Worm (Caenorhabditis elegans) whole organism, L4/young adult: ENCODE results near the gene eif-1.

Experiments
- W03F9.2 ChIP-seq: fragments of 150-350 bp; optimal IDR thresholded peaks from 2 replicates; lab custom pipeline; 2014; ENCODE audit warnings: missing biosample characterization, missing genetic modification characterization
- dao-5 ChIP-seq: sonication (generic microtip); optimal IDR thresholded peaks from 2 replicates; lab custom pipeline; 2016; ENCODE audit warnings: missing genotype, missing genetic modification characterization, moderate library complexity, missing compliant biosample characterization
- him-1 ChIP-seq: sonication (generic microtip); optimal IDR thresholded peaks from 2 replicates; lab custom pipeline; 2016; ENCODE audit warnings: missing genotype, missing genetic modification reagents, missing genetic modification characterization, missing compliant biosample characterization

eif-1 gene

ce11 chrII:4993530-4994192 is at the start of gene eif-1, which contains the start of gene vps-24:
Gene eif-1 (minus strand): TSS chrII:4993580.
Gene vps-24 (plus strand): TSS chrII:4993998.
- peak; percentile 33 for TF ChIP-seq W03F9.2 (tag; lab: Kevin White, UChicago)
- TF ChIP-seq dao-5 (tag; lab: Kevin White, UChicago): no peak

DNA sequence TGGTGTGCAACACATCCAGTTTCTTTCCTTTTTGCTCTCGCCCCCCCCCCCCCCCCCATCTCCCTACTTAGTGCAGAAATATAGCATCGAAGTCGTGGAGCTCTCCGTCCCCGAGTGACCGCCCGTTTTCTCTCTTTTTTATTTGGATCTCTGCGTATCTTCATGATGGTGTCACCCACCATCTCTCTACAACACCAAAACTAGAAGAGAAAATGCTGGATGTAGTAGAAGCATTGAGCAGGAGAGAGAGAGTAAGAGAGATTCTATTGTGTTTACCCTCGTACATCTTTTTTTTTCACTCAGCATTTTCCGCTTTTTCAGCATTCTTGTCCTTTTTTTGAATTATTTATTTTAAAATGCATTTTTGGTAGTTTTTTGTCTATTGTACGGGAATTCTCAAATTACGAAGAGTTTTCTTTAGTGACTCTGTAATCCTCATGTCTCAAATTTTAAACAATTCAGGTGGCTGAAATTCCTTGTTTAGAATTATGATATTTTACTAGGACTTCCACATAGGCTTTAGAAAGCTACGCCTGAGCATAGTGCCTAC is 49.1 kb upstream of the eif-1 start:
- TF ChIP-seq W03F9.2 (tag; lab: Kevin White, UChicago) (no peak), him-1 (no peak), dao-5 (tag; lab: Kevin White, UChicago) (no peak)

DNA sequence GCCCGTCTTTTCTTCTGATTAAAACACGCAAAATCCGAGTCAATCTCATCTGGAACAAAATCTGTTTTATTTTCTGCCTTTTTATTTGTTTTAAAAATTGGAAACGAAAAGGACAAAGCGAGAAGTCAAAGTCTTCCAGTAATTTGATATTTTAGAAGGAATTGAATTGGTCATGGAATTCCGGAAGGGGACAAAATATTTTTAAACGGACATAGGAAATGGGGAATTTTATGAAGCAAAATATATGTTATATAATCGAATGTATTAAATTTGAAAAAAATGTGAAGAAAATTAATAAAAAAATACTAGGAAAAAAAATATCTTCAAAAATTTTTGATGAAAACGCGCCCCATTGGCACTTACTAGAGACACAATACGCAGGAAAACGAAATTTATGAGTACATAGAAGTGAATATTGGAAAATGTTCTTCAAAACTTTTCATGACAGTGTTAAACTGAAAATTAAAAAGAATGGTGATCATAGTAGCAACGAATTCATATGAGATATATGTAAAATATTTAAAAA is 47.3 kb upstream of the eif-1 start, which contains the start of gene F33G12.7:
Gene F33G12.7, minus strand, starts transcription at position 51 of the 526 bp plus-strand sequence.
- TF ChIP-seq him-1 (no peak), W03F9.2 (tag; lab: Kevin White, UChicago) (no peak), dao-5 (tag; lab: Kevin White, UChicago) (no peak)

DNA sequence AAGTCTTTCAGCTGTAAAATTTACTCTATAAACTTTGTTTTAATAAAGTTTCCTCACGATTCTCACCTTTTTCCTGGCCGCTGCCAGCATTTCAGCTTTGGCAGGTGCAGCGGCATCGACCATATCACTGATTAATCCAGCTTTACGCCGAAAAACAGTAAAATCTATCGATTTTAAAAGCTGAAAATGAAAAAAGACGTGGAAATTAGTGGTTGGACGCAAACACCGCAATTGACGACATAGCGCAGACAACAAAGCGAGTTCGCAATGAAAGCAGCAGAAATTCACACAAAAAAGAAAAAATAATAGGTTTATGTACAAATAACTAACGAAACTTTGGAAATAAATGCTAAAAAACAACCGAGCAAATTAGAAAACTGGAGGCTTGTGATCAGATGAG is 46.5 kb upstream of the eif-1 start, which contains the start of gene golg-2:
Gene golg-2, minus strand, starts transcription at position 180 of the 400 bp plus-strand sequence.
- TF ChIP-seq W03F9.2 (tag; lab: Kevin White, UChicago) (no peak), him-1 (no peak), dao-5 (tag; lab: Kevin White, UChicago) (no peak)

- TF ChIP-seq him-1 (no peak), dao-5 (tag; lab: Kevin White, UChicago) (no peak), W03F9.2 (tag; lab: Kevin White, UChicago) (no peak)
Observed at ce11 chrII:5036128-5036527, 42.7 kb upstream of the eif-1 start, which contains the start of gene lrr-1. Gene lrr-1 (minus strand): TSS chrII:5036439.

DNA sequence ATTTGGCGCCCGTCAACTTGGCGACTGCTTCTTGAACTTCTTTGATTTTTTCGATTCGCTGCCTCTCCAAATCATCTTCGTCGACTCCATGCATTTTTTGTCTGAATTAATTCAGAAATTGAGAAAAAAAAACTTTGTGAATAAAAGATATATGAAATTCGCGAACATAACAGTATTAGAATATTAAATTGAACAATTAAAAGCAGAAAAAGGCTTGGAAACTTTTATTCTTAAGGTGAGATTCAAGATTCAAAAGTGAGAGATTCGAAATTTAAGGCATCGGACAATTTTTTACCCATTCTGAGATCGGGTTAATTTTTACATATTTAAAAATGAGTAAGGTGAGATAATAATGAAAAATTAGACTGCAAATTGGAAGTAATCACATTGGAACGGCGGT is 40.6 kb upstream of the eif-1 start, which contains the start of gene F33G12.3:
Gene F33G12.3, minus strand, starts transcription at position 101 of the 400 bp plus-strand sequence.
- TF ChIP-seq W03F9.2 (tag; lab: Kevin White, UChicago): no peak
- TF ChIP-seq dao-5 (tag; lab: Kevin White, UChicago): no peak
- TF ChIP-seq him-1: no peak

DNA sequence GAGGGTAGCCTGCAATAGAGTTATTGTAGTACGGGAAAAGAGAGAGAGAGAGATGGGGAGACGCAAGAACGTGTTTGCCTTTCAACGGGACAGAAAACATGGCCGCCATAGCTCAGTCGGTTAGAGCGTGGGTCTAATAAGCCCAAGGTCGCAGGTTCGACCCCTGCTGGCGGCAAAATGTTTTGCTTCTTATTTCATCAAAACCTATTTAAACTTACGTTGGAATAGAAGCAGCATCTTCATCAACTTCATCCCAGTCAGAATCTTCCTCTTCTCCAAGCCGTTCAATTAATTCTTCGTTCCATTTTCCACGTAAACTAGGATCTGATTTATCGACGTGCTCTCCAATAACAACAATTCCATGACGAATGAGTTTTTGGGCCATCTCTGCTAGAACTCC is 39.3 kb upstream of the eif-1 start:
- TF ChIP-seq him-1: peak; percentile 54
- peak; percentile 59 for TF ChIP-seq dao-5 (tag; lab: Kevin White, UChicago)
- TF ChIP-seq W03F9.2 (tag; lab: Kevin White, UChicago): no peak

ce11 chrII:5031612-5032011 is 38.2 kb upstream of the eif-1 start, which contains the start of gene wdr-83:
Gene wdr-83 (minus strand): TSS chrII:5031712.
- TF ChIP-seq dao-5 (tag; lab: Kevin White, UChicago): no peak
- no peak for TF ChIP-seq W03F9.2 (tag; lab: Kevin White, UChicago)
- TF ChIP-seq him-1: no peak

ce11 chrII:5027952-5028351 is 34.6 kb upstream of the eif-1 start:
- TF ChIP-seq him-1: no peak

ce11 chrII:5022381-5022855 is 29.0 kb upstream of the eif-1 start, which contains the start of the genes nsy-1 and F59A6.13:
Gene nsy-1 (plus strand): TSS chrII:5022757.
Gene F59A6.13 (plus strand): TSS chrII:5022805.
- TF ChIP-seq dao-5 (tag; lab: Kevin White, UChicago) (no peak), him-1 (no peak), W03F9.2 (tag; lab: Kevin White, UChicago) (no peak)

ce11 chrII:5021518-5021917 is 28.1 kb upstream of the eif-1 start:
- TF ChIP-seq W03F9.2 (tag; lab: Kevin White, UChicago) (no peak), him-1 (no peak), dao-5 (tag; lab: Kevin White, UChicago) (no peak)

DNA sequence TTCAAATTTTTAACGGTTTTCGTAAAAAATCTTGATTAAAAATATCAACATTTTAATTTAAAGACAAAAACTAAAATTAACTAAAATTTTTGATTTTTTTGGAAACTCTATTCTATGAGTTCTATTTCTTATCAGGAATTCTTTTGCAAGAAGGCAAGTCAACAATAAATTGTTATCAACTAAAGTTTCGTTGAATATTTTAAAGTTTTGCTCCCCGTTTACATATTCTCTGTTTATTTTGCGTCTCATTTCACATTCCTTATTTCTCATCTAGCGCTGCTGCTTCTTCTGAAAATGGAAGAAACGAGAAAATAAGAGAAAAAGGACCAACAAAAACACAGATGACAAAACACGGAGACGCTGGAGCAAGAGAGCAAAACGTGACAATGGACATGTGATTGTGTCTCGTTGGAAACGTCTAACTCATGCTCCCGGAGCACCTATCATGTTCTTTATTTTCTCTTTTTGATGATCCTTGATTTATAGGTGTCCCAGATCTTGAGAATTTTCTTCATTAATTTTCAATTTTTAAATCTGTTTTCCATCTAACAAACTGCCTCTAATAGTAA is 27.2 kb upstream of the eif-1 start:
- TF ChIP-seq W03F9.2 (tag; lab: Kevin White, UChicago) (no peak), him-1 (no peak), dao-5 (tag; lab: Kevin White, UChicago) (no peak)

- TF ChIP-seq W03F9.2 (tag; lab: Kevin White, UChicago) (no peak), him-1 (no peak), dao-5 (tag; lab: Kevin White, UChicago) (no peak)
Observed at ce11 chrII:5019389-5020108, 26.2 kb upstream of the eif-1 start.
